Worm (Caenorhabditis elegans): Measurements from ENCODE around the gene R53.5.

DNA sequence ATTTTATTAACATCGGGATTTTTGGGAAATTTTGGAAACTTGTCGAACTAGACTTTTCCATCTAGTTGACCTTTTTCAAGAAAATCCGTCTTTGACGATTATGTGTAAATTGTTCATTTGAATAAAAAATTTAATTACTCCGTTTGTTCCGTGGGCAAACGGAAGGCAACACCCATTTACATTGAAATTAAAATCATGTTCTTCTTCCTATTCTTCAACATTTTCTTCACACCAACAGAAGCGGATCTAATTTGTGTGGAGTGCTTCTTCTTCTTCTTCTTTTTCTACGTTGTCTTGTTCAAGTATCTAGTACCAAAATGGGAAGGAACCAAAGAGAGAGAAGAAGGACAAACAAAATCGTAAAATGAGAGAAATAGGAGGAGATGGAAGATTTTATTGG, 12.1 kb upstream of the R53.5 start:
- TF ChIP-seq nhr-76 (tag; optimal IDR thresholded peaks at IDR 0.05) (no peak), unc-39 (tag; optimal IDR thresholded peaks at IDR 0.05) (no peak), sptf-1 (tag; optimal IDR thresholded peaks at IDR 0.05) (no peak), snpc-4 (tag; optimal IDR thresholded peaks at IDR 0.05) (no peak), ces-1 (GFP tag; optimal IDR thresholded peaks at IDR 0.05) (peak; percentile 93)

Measured in whole organism, mixed stage, embryonic.